Worm (Caenorhabditis elegans): ENCODE results near the gene ints-13.
A peak's percentile ranks its signal among the peaks of the same experiment; 100 is the strongest.

The ints-13 gene

DNA sequence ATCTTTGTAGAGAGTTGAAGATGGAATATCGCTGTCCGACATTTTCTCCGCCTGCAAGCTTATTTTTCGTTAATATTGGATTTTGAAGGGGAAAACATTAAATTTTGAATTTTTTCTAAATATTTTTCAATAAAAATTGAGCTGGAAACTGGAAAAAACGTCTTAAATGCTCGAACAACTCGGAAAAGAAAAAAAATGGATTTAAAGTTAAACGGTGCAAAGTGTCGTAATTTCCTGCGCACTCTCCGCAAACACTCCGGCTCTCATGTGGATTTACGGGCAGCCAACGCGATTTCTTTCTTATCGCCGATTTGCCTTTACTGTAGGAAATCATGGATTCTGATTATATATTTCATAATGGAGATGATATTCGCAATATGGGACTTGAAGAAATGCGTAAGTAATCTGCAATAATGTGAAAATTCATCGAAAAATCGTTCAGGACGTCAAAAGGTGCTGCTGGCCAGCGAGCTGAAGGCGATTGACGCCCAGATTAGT, 3.1 kb upstream of the ints-13 start, which contains the start of the genes fnta-1 and cogc-8:
fnta-1 (minus strand) TSS at position 51 of the 498 bp plus-strand sequence.
cogc-8 (plus strand) TSS at position 195 of the 498 bp plus-strand sequence.
- no peak for TF ChIP-seq nhr-10 (tag; optimal IDR thresholded peaks at IDR 0.05)
- TF ChIP-seq ceh-20 (GFP tag; IDR thresholded peaks at IDR 0.05): no peak
- peak in 1 of 2 experiments; percentile 37 for TF ChIP-seq lsy-2 (tag; optimal IDR thresholded peaks at IDR 0.05)
- no peak for TF ChIP-seq egl-43 (GFP tag; IDR thresholded peaks at IDR 0.05)
- TF ChIP-seq R02D3.7 (tag; optimal IDR thresholded peaks at IDR 0.05): peak; percentile 88
- no peak for TF ChIP-seq arid-1 (GFP tag; conservative IDR thresholded peaks at IDR 0.05)
- TF ChIP-seq mes-2 (tag; optimal IDR thresholded peaks at IDR 0.05; ENCODE audit: poor library complexity, severe bottlenecking): peak; percentile 62
- no peak for TF ChIP-seq nhr-25 (tag; optimal IDR thresholded peaks at IDR 0.05; ENCODE audit: borderline replicate concordance, insufficient read depth)
- no peak for TF ChIP-seq hif-1 (tag; optimal IDR thresholded peaks at IDR 0.05)
- TF ChIP-seq aha-1 (tag): peak; percentile 85
- TF ChIP-seq skn-1 (tag; optimal IDR thresholded peaks at IDR 0.05): no peak
- no peak for TF ChIP-seq zag-1 (tag; optimal IDR thresholded peaks at IDR 0.05)
- TF ChIP-seq dve-1 (tag; optimal IDR thresholded peaks at IDR 0.05; ENCODE audit: insufficient read depth): peak; percentile 48
- no peak for TF ChIP-seq F37D6.2 (tag; optimal IDR thresholded peaks at IDR 0.05)
- TF ChIP-seq dpl-1 (GFP tag; optimal IDR thresholded peaks at IDR 0.05): peak; percentile 49

DNA sequence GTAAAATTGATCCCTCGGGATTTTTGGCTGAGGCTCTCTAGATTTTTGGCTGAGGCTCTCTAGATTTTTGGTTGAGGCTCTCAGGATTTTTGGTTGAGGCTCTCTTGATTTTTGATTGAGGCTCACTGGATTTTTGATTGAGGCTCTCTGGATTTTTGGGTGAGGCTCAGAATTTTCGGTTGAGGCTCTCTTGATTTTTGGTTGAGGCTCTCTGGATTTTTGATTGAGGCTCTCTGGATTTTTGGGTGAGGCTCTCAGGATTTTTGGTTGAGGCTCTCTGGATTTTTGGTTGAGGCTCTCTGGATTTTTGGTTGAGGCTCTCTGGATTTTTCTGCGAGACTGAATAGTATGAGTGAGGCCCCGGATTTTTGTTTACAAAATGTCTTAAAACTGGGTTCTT, 1.1 kb downstream of the ints-13 start:
- no peak for TF ChIP-seq ama-1 (optimal IDR thresholded peaks at IDR 0.05)
- TF ChIP-seq php-3 (GFP tag; IDR thresholded peaks at IDR 0.05): no peak
- TF ChIP-seq ceh-32 (tag; optimal IDR thresholded peaks at IDR 0.05; ENCODE audit: poor library complexity): no peak
- TF ChIP-seq daf-8 (GFP tag; IDR thresholded peaks at IDR 0.05): no peak
- TF ChIP-seq F26F4.8 (GFP tag; conservative IDR thresholded peaks at IDR 0.05): no peak
- no peak for TF ChIP-seq dmd-6 (GFP tag; IDR thresholded peaks at IDR 0.05)
- TF ChIP-seq snpc-4 (tag; optimal IDR thresholded peaks at IDR 0.05): no peak
- no peak for TF ChIP-seq zfp-2 (tag; optimal IDR thresholded peaks at IDR 0.05)
- TF ChIP-seq lim-7 (GFP tag; IDR thresholded peaks at IDR 0.05): no peak
- TF ChIP-seq nhr-28 (tag; optimal IDR thresholded peaks at IDR 0.05): no peak
- TF ChIP-seq nhr-11 (tag; optimal IDR thresholded peaks at IDR 0.05): no peak
- TF ChIP-seq skn-1 (tag; optimal IDR thresholded peaks at IDR 0.05): no peak

DNA sequence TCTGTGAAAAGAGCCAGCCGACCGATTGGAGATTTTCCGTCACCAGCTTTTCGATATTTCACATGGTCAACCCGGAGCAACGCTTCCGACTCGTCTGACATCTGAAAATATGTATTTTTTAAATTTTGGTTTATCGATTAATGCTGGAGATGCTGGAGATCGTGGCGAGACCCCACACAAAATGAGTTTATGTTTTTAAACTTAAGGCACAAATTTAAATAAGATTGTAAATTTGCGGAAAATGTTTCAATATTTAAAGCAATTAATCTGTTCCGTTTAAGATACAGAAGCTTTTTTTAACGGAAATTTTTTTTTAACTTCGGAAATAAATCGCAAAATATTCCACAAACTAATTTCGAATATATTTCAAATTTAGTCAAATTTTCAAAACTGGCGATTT, 5.6 kb downstream of the ints-13 start, which contains the start of gene gtf-2H1:
gtf-2H1 (minus strand) TSS at position 101 of the 400 bp plus-strand sequence.
- TF ChIP-seq ces-1 (GFP tag; optimal IDR thresholded peaks at IDR 0.05) (no peak), F44E2.7 (GFP tag; IDR thresholded peaks at IDR 0.05) (no peak), nhr-76 (tag; optimal IDR thresholded peaks at IDR 0.05) (no peak), nhr-111 (GFP tag; optimal IDR thresholded peaks at IDR 0.05) (no peak)

DNA sequence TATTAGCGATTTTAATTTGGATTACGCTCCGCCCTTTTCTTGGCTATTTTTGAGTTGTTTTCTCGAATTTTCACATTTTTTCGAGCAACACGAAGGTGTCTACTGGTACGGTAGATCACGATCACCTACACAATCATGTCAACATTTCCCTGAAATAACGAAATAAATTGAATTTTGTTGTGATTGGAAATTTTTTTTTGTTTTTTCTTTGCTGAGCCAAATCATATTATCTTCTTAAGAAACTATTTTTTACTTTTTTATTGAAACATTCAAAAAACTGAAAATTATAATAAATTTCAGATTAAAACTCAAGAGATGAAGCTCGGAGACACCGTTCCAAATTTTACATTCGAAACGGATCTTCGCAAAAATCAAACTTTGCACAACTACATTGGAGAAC, 19.0 kb downstream of the ints-13 start, which contains the start of gene prdx-6:
prdx-6 (plus strand) TSS at position 301 of the 400 bp plus-strand sequence.
- TF ChIP-seq duxl-1 (tag; optimal IDR thresholded peaks at IDR 0.05; ENCODE audit: poor library complexity): no peak
- no peak for TF ChIP-seq pha-4 (GFP tag; IDR thresholded peaks at IDR 0.05)
- TF ChIP-seq pha-4 (tag; optimal IDR thresholded peaks at IDR 0.05): no peak

DNA sequence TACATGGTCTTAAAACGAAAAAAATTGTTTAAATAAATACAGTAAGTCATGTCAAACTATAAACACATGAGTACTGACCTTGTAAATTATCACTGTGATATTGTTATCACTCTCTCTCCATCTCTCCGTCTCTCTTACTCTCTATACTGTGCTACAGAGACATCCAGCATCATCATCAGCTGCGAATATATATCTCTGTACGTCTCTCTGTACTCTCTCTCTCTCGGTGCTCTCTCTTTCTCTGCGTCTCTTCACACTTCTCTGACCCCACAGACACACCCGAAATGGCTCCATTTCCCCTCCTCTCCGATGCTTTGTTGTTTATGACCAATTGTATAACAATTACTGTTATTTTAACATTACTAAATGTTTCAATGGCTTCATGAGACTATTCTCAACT, 26.7 kb downstream of the ints-13 start:
- TF ChIP-seq mdl-1 (tag; optimal IDR thresholded peaks at IDR 0.05) (peak in 1 of 2 experiments; percentile 50), hlh-30 (tag; optimal IDR thresholded peaks at IDR 0.05; ENCODE audit: insufficient read depth) (peak; percentile 62), dpl-1 (GFP tag; optimal IDR thresholded peaks at IDR 0.05) (peak; percentile 44), dmd-6 (GFP tag; IDR thresholded peaks at IDR 0.05) (peak; percentile 84), hmg-1.1 (GFP tag; IDR thresholded peaks at IDR 0.05) (0 out of 2 replicates have a peak, but pooled peaks have one; percentile 27), daf-16 (GFP tag; optimal IDR thresholded peaks at IDR 0.05) (no peak), daf-16 (tag; optimal IDR thresholded peaks at IDR 0.05) (peak; percentile 96), daf-8 (GFP tag; IDR thresholded peaks at IDR 0.05) (no peak), nhr-28 (tag; optimal IDR thresholded peaks at IDR 0.05) (peak; percentile 91), Y75B8A.6 (GFP tag; IDR thresholded peaks at IDR 0.05) (0 out of 2 replicates have a peak, but pooled peaks have one; percentile 70), lsy-2 (tag; optimal IDR thresholded peaks at IDR 0.05) (peak in 1 of 2 experiments; percentile 56), nhr-41 (GFP tag; IDR thresholded peaks at IDR 0.05) (peak; percentile 81), snpc-1.2 (GFP tag; IDR thresholded peaks at IDR 0.05) (no peak), nhr-48 (tag; optimal IDR thresholded peaks at IDR 0.05) (peak; percentile 70), lir-3 (tag; optimal IDR thresholded peaks at IDR 0.05) (no peak), nhr-77 (tag; optimal IDR thresholded peaks at IDR 0.05) (peak; percentile 50), php-3 (GFP tag; IDR thresholded peaks at IDR 0.05) (peak; percentile 72), R02D3.7 (tag; optimal IDR thresholded peaks at IDR 0.05) (no peak)
